Fruit fly (Drosophila melanogaster) whole organism, embryonic: ENCODE results near the gene Top3alpha.
A peak's percentile ranks its signal among the peaks of the same experiment; 100 is the strongest.

ENCODE experiments used
- Awh ChIP-seq: fragments of 200-800 bp; sonication (Bioruptor generic); IDR thresholded peaks from 2 replicates; pipeline ENCODE4, ENCODE4 v1.3.6; 2022; ENCODE audit warnings: missing biosample characterization, missing genetic modification characterization
- Bgb ChIP-seq: fragments of 200-800 bp; sonication (Bioruptor generic); IDR thresholded peaks from 2 replicates; pipeline ENCODE4 v1.3.6; 2022; ENCODE audit warnings: missing biosample characterization, missing genetic modification characterization; ENCODE audit not compliant: partially characterized antibody
- CG13123 ChIP-seq: fragments of 200-800 bp; sonication (Bioruptor generic); optimal IDR thresholded peaks from 2 replicates; lab custom pipeline; 2016; ENCODE audit warnings: missing biosample characterization, missing genetic modification characterization
- CG14050 ChIP-seq: fragments of 200-800 bp; sonication (Bioruptor generic); IDR thresholded peaks from 3 replicates; pipeline ENCODE4 v1.3.6; 2022; ENCODE audit warnings: missing biosample characterization, missing genetic modification characterization
- CG15269 ChIP-seq: fragments of 200-800 bp; sonication (Bioruptor generic); optimal IDR thresholded peaks from 2 replicates; lab custom pipeline; 2018; ENCODE audit warnings: missing biosample characterization, mild to moderate bottlenecking, missing genetic modification characterization, moderate library complexity
- CG17385 ChIP-seq: fragments of 200-800 bp; sonication (Bioruptor generic); optimal IDR thresholded peaks from 3 replicates; lab custom pipeline; 2018; ENCODE audit warnings: missing biosample characterization, mild to moderate bottlenecking, missing genetic modification characterization
- CG2712 ChIP-seq: fragments of 200-800 bp; optimal IDR thresholded peaks from 3 replicates; lab custom pipeline; 2019; ENCODE audit warnings: missing biosample characterization, mild to moderate bottlenecking, missing genetic modification characterization, moderate library complexity
- CG2875 ChIP-seq: fragments of 200-800 bp; sonication (Bioruptor generic); optimal IDR thresholded peaks from 2 replicates; lab custom pipeline; 2017; ENCODE audit warnings: missing biosample characterization, mild to moderate bottlenecking, missing genetic modification characterization, missing genetic modification reagents
- CG4730 ChIP-seq: fragments of 200-800 bp; sonication (Bioruptor generic); IDR thresholded peaks from 2 replicates; pipeline ENCODE4 v1.3.6; 2022; ENCODE audit warnings: missing biosample characterization, missing genetic modification characterization
- CG4820 ChIP-seq: fragments of 200-800 bp; sonication (Bioruptor generic); optimal IDR thresholded peaks from 3 replicates; lab custom pipeline; 2016; ENCODE audit warnings: missing biosample characterization, missing genetic modification characterization
- CG6791 ChIP-seq: fragments of 200-800 bp; sonication (Bioruptor generic); IDR thresholded peaks from 3 replicates; pipeline ENCODE4 v1.3.6; 2022; ENCODE audit warnings: missing biosample characterization, missing genetic modification characterization; ENCODE audit not compliant: partially characterized antibody
- CG7271 ChIP-seq: fragments of 200-800 bp; sonication (Bioruptor generic); optimal IDR thresholded peaks from 2 replicates; lab custom pipeline; 2018; ENCODE audit warnings: missing biosample characterization, mild to moderate bottlenecking, missing genetic modification characterization, moderate library complexity
- CG7556 ChIP-seq: fragments of 200-800 bp; sonication (Bioruptor generic); optimal IDR thresholded peaks from 2 replicates; lab custom pipeline; 2017; ENCODE audit warnings: missing biosample characterization, mild to moderate bottlenecking, missing genetic modification characterization
- CG7928 ChIP-seq: fragments of 200-800 bp; sonication (Bioruptor generic); optimal IDR thresholded peaks from 2 replicates; lab custom pipeline; 2017; ENCODE audit warnings: missing biosample characterization, mild to moderate bottlenecking, missing genetic modification characterization
- CG8924 ChIP-seq: fragments of 200-800 bp; optimal IDR thresholded peaks from 3 replicates; lab custom pipeline; 2019; ENCODE audit warnings: missing biosample characterization, mild to moderate bottlenecking, missing genetic modification characterization, moderate library complexity
- Dad ChIP-seq: fragments of 200-800 bp; sonication (Bioruptor generic); optimal IDR thresholded peaks from 3 replicates; lab custom pipeline; 2016; ENCODE audit warnings: missing biosample characterization, missing genetic modification characterization
- E2f1 ChIP-seq: fragments of 200-800 bp; sonication (Bioruptor generic); IDR thresholded peaks from 2 replicates; pipeline ENCODE4 v1.3.6; 2022; ENCODE audit warnings: missing biosample characterization, missing genetic modification characterization
- Gsc ChIP-seq: fragments of 200-800 bp; sonication (Bioruptor generic); IDR thresholded peaks from 2 replicates; pipeline ENCODE4 v1.3.6; 2022; ENCODE audit warnings: missing biosample characterization, missing genetic modification characterization
- H2.0 ChIP-seq: fragments of 200-800 bp; sonication (Bioruptor generic); IDR thresholded peaks from 2 replicates; pipeline ENCODE4 v1.3.6; 2022; ENCODE audit warnings: missing biosample characterization, missing genetic modification characterization
- HLH3B ChIP-seq: fragments of 200-800 bp; sonication (Bioruptor generic); IDR thresholded peaks from 2 replicates; pipeline ENCODE4 v1.3.6; 2022; ENCODE audit warnings: missing biosample characterization, missing genetic modification characterization
- HmgD ChIP-seq: fragments of 200-800 bp; sonication (Bioruptor generic); optimal IDR thresholded peaks from 3 replicates; lab custom pipeline; 2016; ENCODE audit warnings: missing biosample characterization, missing genetic modification characterization
- Hr3 ChIP-seq: fragments of 200-800 bp; sonication (Bioruptor generic); optimal IDR thresholded peaks from 3 replicates; lab custom pipeline; 2016; ENCODE audit warnings: missing biosample characterization, missing genetic modification characterization
- Lhr ChIP-seq: fragments of 200-800 bp; sonication (Bioruptor generic); optimal IDR thresholded peaks from 3 replicates; lab custom pipeline; 2017; ENCODE audit warnings: mild to moderate bottlenecking, missing biosample characterization, missing genetic modification reagents, missing genetic modification characterization
- Neu2 ChIP-seq: fragments of 200-800 bp; sonication (Bioruptor generic); optimal IDR thresholded peaks from 3 replicates; lab custom pipeline; 2016; ENCODE audit warnings: missing biosample characterization, missing genetic modification characterization, borderline replicate concordance
- Side ChIP-seq: fragments of 200-800 bp; sonication (Bioruptor generic); optimal IDR thresholded peaks from 2 replicates; lab custom pipeline; 2016; ENCODE audit warnings: missing biosample characterization, missing genetic modification characterization
- Sry-δ ChIP-seq: fragments of 200-800 bp; sonication (Bioruptor generic); optimal IDR thresholded peaks from 2 replicates; lab custom pipeline; 2016; ENCODE audit warnings: missing biosample characterization, missing genetic modification characterization
- Ssrp ChIP-seq: fragments of 200-800 bp; sonication (Bioruptor generic); optimal IDR thresholded peaks from 2 replicates; lab custom pipeline; 2018; ENCODE audit warnings: missing biosample characterization, mild to moderate bottlenecking, missing genetic modification characterization, moderate library complexity
- ac ChIP-seq: fragments of 200-800 bp; sonication (Bioruptor generic); optimal IDR thresholded peaks from 3 replicates; lab custom pipeline; 2017; ENCODE audit warnings: missing biosample characterization, mild to moderate bottlenecking, missing genetic modification characterization
- ato ChIP-seq: fragments of 200-800 bp; sonication (Bioruptor generic); IDR thresholded peaks from 2 replicates; pipeline ENCODE4 v1.3.6; 2022; ENCODE audit warnings: missing biosample characterization, missing genetic modification characterization; ENCODE audit not compliant: partially characterized antibody
- az2 ChIP-seq: fragments of 200-800 bp; sonication (Bioruptor generic); optimal IDR thresholded peaks from 3 replicates; lab custom pipeline; 2016; ENCODE audit warnings: missing biosample characterization, missing genetic modification characterization
- bbx ChIP-seq: fragments of 200-800 bp; sonication (Bioruptor generic); IDR thresholded peaks from 2 replicates; pipeline ENCODE4 v1.3.6; 2022; ENCODE audit warnings: missing biosample characterization, missing genetic modification characterization; ENCODE audit not compliant: partially characterized antibody
- bcd ChIP-seq: fragments of 200-800 bp; sonication (Bioruptor generic); optimal IDR thresholded peaks from 2 replicates; lab custom pipeline; 2017; ENCODE audit warnings: missing biosample characterization, mild to moderate bottlenecking, missing genetic modification characterization
- bigmax ChIP-seq: fragments of 200-800 bp; sonication (Bioruptor generic); optimal IDR thresholded peaks from 2 replicates; lab custom pipeline; 2018; ENCODE audit warnings: missing biosample characterization, mild to moderate bottlenecking, missing genetic modification characterization
- corto ChIP-seq: fragments of 200-800 bp; sonication (Bioruptor generic); optimal IDR thresholded peaks from 2 replicates; lab custom pipeline; 2016; ENCODE audit warnings: missing biosample characterization, mild to moderate bottlenecking, missing genetic modification characterization, moderate library complexity
- crp ChIP-seq, 2 experiments: fragments of 200-800 bp; sonication (Bioruptor generic); optimal IDR thresholded peaks; 2 replicates in 1 of 2; 3 replicates in 1 of 2; lab custom pipeline; 2017; ENCODE audit warnings: missing biosample characterization in 2 of 2, missing genetic modification characterization in 2 of 2, mild to moderate bottlenecking in 1 of 2, moderate library complexity in 1 of 2
- dmrt11E ChIP-seq: fragments of 200-800 bp; sonication (Bioruptor generic); optimal IDR thresholded peaks from 3 replicates; lab custom pipeline; 2018; ENCODE audit warnings: missing biosample characterization, mild to moderate bottlenecking, missing genetic modification characterization, moderate library complexity
- eve ChIP-seq, 2 experiments: fragments of >200 bp; optimal IDR thresholded peaks; 2 replicates each; lab custom pipeline; 2017; ENCODE audit warnings: missing biosample characterization in 2 of 2, missing genetic modification characterization in 2 of 2
- fd64A ChIP-seq: fragments of 200-800 bp; sonication (Bioruptor generic); optimal IDR thresholded peaks from 3 replicates; lab custom pipeline; 2018; ENCODE audit warnings: missing biosample characterization, mild to moderate bottlenecking, missing genetic modification characterization
- gce ChIP-seq: fragments of 200-800 bp; sonication (Bioruptor generic); IDR thresholded peaks from 3 replicates; pipeline ENCODE4 v1.3.6; 2022; ENCODE audit warnings: missing biosample characterization, missing genetic modification characterization
- gfzf ChIP-seq: fragments of 200-800 bp; sonication (Bioruptor generic); optimal IDR thresholded peaks from 2 replicates; lab custom pipeline; 2016; ENCODE audit warnings: missing biosample characterization, mild to moderate bottlenecking, missing genetic modification characterization, moderate library complexity
- h ChIP-seq: fragments of >200 bp; optimal IDR thresholded peaks from 2 replicates; lab custom pipeline; 2017
- her ChIP-seq: fragments of 200-800 bp; sonication (Bioruptor generic); optimal IDR thresholded peaks from 2 replicates; lab custom pipeline; 2016; ENCODE audit warnings: missing biosample characterization, missing genetic modification characterization
- ind ChIP-seq: fragments of 200-800 bp; sonication (Bioruptor generic); optimal IDR thresholded peaks from 3 replicates; lab custom pipeline; 2016; ENCODE audit warnings: missing biosample characterization, missing genetic modification characterization
- lbe ChIP-seq: fragments of 200-800 bp; sonication (Bioruptor generic); optimal IDR thresholded peaks from 2 replicates; lab custom pipeline; 2016; ENCODE audit warnings: missing biosample characterization, mild to moderate bottlenecking, missing genetic modification characterization
- mirr ChIP-seq: fragments of 200-800 bp; sonication (Bioruptor generic); optimal IDR thresholded peaks from 3 replicates; lab custom pipeline; 2018; ENCODE audit warnings: missing biosample characterization, mild to moderate bottlenecking, missing genetic modification characterization
- nerfin-1 ChIP-seq: fragments of 200-800 bp; sonication (Bioruptor generic); optimal IDR thresholded peaks from 3 replicates; lab custom pipeline; 2019; ENCODE audit warnings: missing biosample characterization, mild to moderate bottlenecking, missing genetic modification characterization, moderate library complexity
- org-1 ChIP-seq: fragments of 200-800 bp; sonication (Bioruptor generic); optimal IDR thresholded peaks from 2 replicates; lab custom pipeline; 2017; ENCODE audit warnings: missing biosample characterization, missing genetic modification characterization
- psq ChIP-seq: fragments of 200-800 bp; sonication (Bioruptor generic); optimal IDR thresholded peaks from 2 replicates; lab custom pipeline; 2017; ENCODE audit warnings: missing biosample characterization, missing genetic modification characterization
- sr ChIP-seq: fragments of 200-800 bp; sonication (Bioruptor generic); IDR thresholded peaks from 3 replicates; pipeline ENCODE4 v1.3.6; 2022; ENCODE audit warnings: missing biosample characterization, missing genetic modification characterization
- sug ChIP-seq: fragments of 200-800 bp; optimal IDR thresholded peaks from 2 replicates; lab custom pipeline; 2019; ENCODE audit warnings: missing biosample characterization, mild to moderate bottlenecking, missing genetic modification characterization, moderate library complexity
- toy ChIP-seq: fragments of 200-800 bp; sonication (Bioruptor generic); IDR thresholded peaks from 2 replicates; pipeline ENCODE4 v1.3.6; 2022; ENCODE audit warnings: missing biosample characterization, missing genetic modification characterization
- ttk ChIP-seq: fragments of 200-800 bp; sonication (Bioruptor generic); IDR thresholded peaks from 2 replicates; pipeline ENCODE4 v2.1.2; 2022; ENCODE audit warnings: missing biosample characterization, missing genetic modification characterization

Top3alpha gene

DNA sequence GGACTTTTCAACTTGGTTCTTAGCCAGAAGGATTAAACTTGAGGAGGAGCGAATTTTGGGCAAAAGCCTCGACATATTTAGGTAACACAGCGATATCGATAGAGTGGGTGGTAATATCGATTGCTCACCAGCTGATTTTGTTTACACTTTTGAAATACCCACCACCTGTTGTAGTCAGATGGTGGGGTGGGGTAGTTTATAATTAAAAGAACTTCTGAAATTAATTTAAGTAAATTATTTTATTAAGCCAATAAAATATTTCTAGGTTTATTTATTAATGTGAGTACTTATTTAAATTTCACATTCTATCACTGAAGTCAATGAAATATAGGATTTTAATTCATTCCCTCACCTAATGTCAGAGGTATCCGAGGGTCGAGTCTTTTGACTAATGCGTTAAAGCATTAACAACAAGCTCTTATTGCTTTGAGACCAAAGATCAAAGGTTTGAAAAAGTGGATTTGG lies 7.9 kb upstream of the Top3alpha start, which contains the start of the genes CG10194 and CG18094 (continued):
- TF ChIP-seq Neu2 (GFP tag; lab: Kevin White, UChicago) (no peak), ato (no peak), HLH3B (no peak), h (lab: Kevin White, UChicago) (no peak), mirr (no peak), CG15269 (tag; lab: Kevin White, UChicago) (no peak), sug (tag; lab: Kevin White, UChicago) (no peak), HmgD (GFP tag; lab: Kevin White, UChicago) (no peak), Ssrp (tag; lab: Kevin White, UChicago) (no peak), org-1 (no peak), CG2875 (no peak), toy (GFP tag; lab: Robert Waterston, UW) (no peak), CG2712 (peak; percentile 65), CG4730 (GFP tag; lab: Robert Waterston, UW) (no peak), Awh (GFP tag; lab: Robert Waterston, UW) (no peak), psq (GFP tag; lab: Kevin White, UChicago) (no peak), CG14050 (GFP tag; lab: Robert Waterston, UW) (no peak), gfzf (no peak), bigmax (GFP tag; lab: Kevin White, UChicago) (no peak), ac (GFP tag; lab: Kevin White, UChicago) (no peak), CG7271 (no peak), gce (GFP tag; lab: Robert Waterston, UW) (no peak), corto (GFP tag; lab: Kevin White, UChicago) (no peak), Bgb (peak; percentile 66; the same call in 1 of the 2 replicates), her (GFP tag; lab: Kevin White, UChicago) (no peak), Side (GFP tag; lab: Kevin White, UChicago) (no peak), CG7928 (no peak), CG8924 (tag; lab: Kevin White, UChicago) (peak; percentile 18), bbx (GFP tag; lab: Robert Waterston, UW) (peak; percentile 82), Sry-δ (peak; percentile 62), Lhr (GFP tag; lab: Kevin White, UChicago) (no peak), crp (GFP tag; optimal IDR thresholded peaks at IDR 0.05; lab: Kevin White, UChicago) (peak; percentile 29 to 88), CG13123 (GFP tag; lab: Kevin White, UChicago) (no peak), Hr3 (GFP tag; lab: Kevin White, UChicago) (peak; percentile 57), CG7556 (GFP tag; lab: Kevin White, UChicago) (no peak), Gsc (GFP tag; lab: Robert Waterston, UW) (no peak), CG6791 (GFP tag; lab: Robert Waterston, UW) (peak; percentile 64; the same call in 2 of the 3 replicates), ind (GFP tag; lab: Kevin White, UChicago) (peak; percentile 55), eve (GFP tag; optimal IDR thresholded peaks at IDR 0.05; lab: Kevin White, UChicago) (no peak), sr (GFP tag; lab: Robert Waterston, UW) (no peak), dmrt11E (tag; lab: Kevin White, UChicago) (no peak), nerfin-1 (tag; lab: Kevin White, UChicago) (no peak), ttk (GFP tag; lab: Robert Waterston, UW) (no peak), fd64A (no peak), bcd (GFP tag; lab: Kevin White, UChicago) (no peak), CG17385 (GFP tag; lab: Kevin White, UChicago) (peak; percentile 40), CG4820 (GFP tag; lab: Kevin White, UChicago) (no peak), E2f1 (GFP tag; lab: Robert Waterston, UW) (0 out of 2 replicates have a peak, but pooled peaks have one; percentile 24), az2 (GFP tag; lab: Kevin White, UChicago) (peak; percentile 56), H2.0 (GFP tag; lab: Robert Waterston, UW) (no peak), Dad (GFP tag; lab: Kevin White, UChicago) (no peak), lbe (GFP tag; lab: Kevin White, UChicago) (no peak)
